Worm (Caenorhabditis elegans): ENCODE results near the gene C14C11.1.

C14C11.1 gene

ce11 chrV:5628014-5628413 is 35.4 kb upstream of the C14C11.1 start:
- TF ChIP-seq ceh-43 (GFP tag; optimal IDR thresholded peaks at IDR 0.05) (no peak), bed-3 (GFP tag; optimal IDR thresholded peaks at IDR 0.05) (no peak), ceh-39 (tag; optimal IDR thresholded peaks at IDR 0.05) (no peak), unc-62 (GFP tag; optimal IDR thresholded peaks at IDR 0.05) (no peak), ces-1 (GFP tag; optimal IDR thresholded peaks at IDR 0.05) (no peak), mep-1 (tag; optimal IDR thresholded peaks at IDR 0.05) (no peak), lin-32 (GFP tag; optimal IDR thresholded peaks at IDR 0.05) (no peak), unc-120 (tag; optimal IDR thresholded peaks at IDR 0.05; ENCODE audit: poor library complexity, severe bottlenecking) (no peak), lsy-2 (tag; optimal IDR thresholded peaks at IDR 0.05) (no peak), sem-2 (GFP tag; optimal IDR thresholded peaks at IDR 0.05) (no peak), snpc-4 (tag; optimal IDR thresholded peaks at IDR 0.05) (no peak), flh-1 (GFP tag; optimal IDR thresholded peaks at IDR 0.05) (no peak), cnd-1 (tag; optimal IDR thresholded peaks at IDR 0.05) (no peak), M03D4.4 (tag; optimal IDR thresholded peaks at IDR 0.05) (no peak)

ce11 chrV:5630792-5631191 is 32.6 kb upstream of the C14C11.1 start, which contains the start of gene acy-4:
acy-4 (minus strand) TSS chrV:5630892.
- TF ChIP-seq ztf-11 (tag; optimal IDR thresholded peaks at IDR 0.05) (no peak), ceh-83 (GFP tag; optimal IDR thresholded peaks at IDR 0.05) (no peak), ces-1 (GFP tag; optimal IDR thresholded peaks at IDR 0.05) (no peak), nhr-2 (tag; optimal IDR thresholded peaks at IDR 0.05) (no peak), zip-8 (tag; optimal IDR thresholded peaks at IDR 0.05) (no peak), unc-62 (GFP tag; optimal IDR thresholded peaks at IDR 0.05) (no peak), pha-4 (tag; optimal IDR thresholded peaks at IDR 0.05) (no peak), nhr-237 (tag; optimal IDR thresholded peaks at IDR 0.05) (no peak), blmp-1 (tag; optimal IDR thresholded peaks at IDR 0.05) (no peak), lin-13 (tag; optimal IDR thresholded peaks at IDR 0.05) (no peak), mls-2 (tag; optimal IDR thresholded peaks at IDR 0.05) (no peak), flh-1 (GFP tag; optimal IDR thresholded peaks at IDR 0.05) (no peak), nhr-12 (tag; optimal IDR thresholded peaks at IDR 0.05) (no peak), nhr-28 (tag; optimal IDR thresholded peaks at IDR 0.05) (no peak), ceh-43 (GFP tag; optimal IDR thresholded peaks at IDR 0.05) (no peak), elt-1 (tag; optimal IDR thresholded peaks at IDR 0.05; ENCODE audit: borderline replicate concordance, insufficient read depth) (no peak)

DNA sequence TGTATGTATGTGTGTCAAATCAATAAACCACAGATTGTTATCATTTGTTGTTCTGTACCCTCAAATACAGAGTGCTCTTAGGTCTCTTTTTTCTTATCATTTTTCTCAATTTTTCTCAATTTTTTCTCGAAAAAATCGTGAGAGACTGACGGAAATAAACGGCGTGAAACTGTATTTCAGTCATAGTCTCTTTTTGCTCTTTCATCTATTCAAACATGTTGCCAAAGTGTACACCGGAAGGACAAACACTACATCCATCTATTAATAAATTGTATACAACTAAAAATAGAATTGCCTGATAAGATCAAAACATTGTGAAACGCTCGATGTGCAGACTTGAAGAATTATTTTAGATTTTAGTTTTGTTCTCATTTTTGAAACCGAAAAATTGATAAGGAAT is 29.0 kb upstream of the C14C11.1 start:
- TF ChIP-seq nhr-76 (tag; optimal IDR thresholded peaks at IDR 0.05) (no peak), unc-120 (tag; optimal IDR thresholded peaks at IDR 0.05; ENCODE audit: poor library complexity, severe bottlenecking) (no peak), nhr-12 (tag; optimal IDR thresholded peaks at IDR 0.05) (no peak), mls-2 (tag; optimal IDR thresholded peaks at IDR 0.05) (no peak)

DNA sequence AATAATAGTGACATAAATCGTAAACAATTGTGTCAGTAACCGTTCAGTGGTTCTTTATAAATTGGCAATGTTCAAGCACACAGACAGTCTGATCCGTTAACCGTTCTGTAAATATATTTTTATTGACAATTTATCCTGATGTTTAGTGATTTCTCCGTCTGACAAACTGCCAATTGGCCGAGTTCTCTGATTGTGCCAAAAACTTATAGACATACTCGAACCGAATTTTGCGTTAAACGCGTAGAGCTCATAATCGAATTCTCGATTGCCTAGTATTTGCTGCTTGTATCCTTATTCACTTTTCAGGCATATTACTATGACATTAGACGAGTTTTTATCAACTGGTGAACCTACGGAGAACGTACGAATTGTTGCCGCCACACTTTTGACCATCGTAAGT is 19.2 kb upstream of the C14C11.1 start, which contains the start of gene srx-117:
Gene srx-117, plus strand, starts transcription at position 301 of the 400 bp plus-strand sequence.
- TF ChIP-seq sptf-1 (tag; optimal IDR thresholded peaks at IDR 0.05) (no peak), ztf-11 (tag; optimal IDR thresholded peaks at IDR 0.05) (no peak), lin-13 (tag; optimal IDR thresholded peaks at IDR 0.05) (no peak), elt-1 (tag; optimal IDR thresholded peaks at IDR 0.05; ENCODE audit: borderline replicate concordance, insufficient read depth) (no peak), nhr-12 (tag; optimal IDR thresholded peaks at IDR 0.05) (no peak), elt-3 (tag; optimal IDR thresholded peaks at IDR 0.05) (no peak), sem-2 (GFP tag; optimal IDR thresholded peaks at IDR 0.05) (no peak), nhr-28 (tag; optimal IDR thresholded peaks at IDR 0.05) (no peak), unc-39 (tag; optimal IDR thresholded peaks at IDR 0.05) (no peak), M03D4.4 (tag; optimal IDR thresholded peaks at IDR 0.05) (no peak), flh-1 (GFP tag; optimal IDR thresholded peaks at IDR 0.05) (no peak), unc-120 (tag; optimal IDR thresholded peaks at IDR 0.05; ENCODE audit: poor library complexity, severe bottlenecking) (no peak), cnd-1 (tag; optimal IDR thresholded peaks at IDR 0.05) (no peak), hlh-1 (tag; optimal IDR thresholded peaks at IDR 0.05) (no peak), unc-62 (GFP tag; optimal IDR thresholded peaks at IDR 0.05) (no peak), drap-1 (GFP tag; optimal IDR thresholded peaks at IDR 0.05) (no peak), nhr-237 (tag; optimal IDR thresholded peaks at IDR 0.05) (no peak)

DNA sequence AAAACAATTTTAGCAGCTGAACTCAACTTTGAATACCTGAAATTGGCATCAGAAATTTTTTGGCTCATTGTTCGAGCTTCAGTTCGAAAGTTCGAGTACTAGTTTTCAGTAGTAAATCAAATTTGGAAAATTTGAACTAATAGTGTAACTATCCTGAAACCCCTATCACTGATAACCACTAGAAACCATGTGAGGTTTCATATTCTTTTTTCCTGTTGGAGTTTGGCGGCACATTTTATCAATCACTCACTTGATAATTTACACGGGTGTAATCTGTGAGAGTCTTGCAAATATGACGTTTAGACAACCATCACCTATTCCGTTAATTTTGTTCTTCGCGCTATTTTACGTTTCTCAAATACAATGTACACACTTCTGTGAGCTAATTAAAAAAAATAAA is 16.1 kb upstream of the C14C11.1 start, which contains the start of gene C14C11.4:
Gene C14C11.4, plus strand, starts transcription at position 252 of the 400 bp plus-strand sequence.
- no peak for TF ChIP-seq drap-1 (GFP tag; optimal IDR thresholded peaks at IDR 0.05)
- no peak for TF ChIP-seq unc-120 (tag; optimal IDR thresholded peaks at IDR 0.05; ENCODE audit: poor library complexity, severe bottlenecking)
- no peak for TF ChIP-seq elt-3 (tag; optimal IDR thresholded peaks at IDR 0.05)
- TF ChIP-seq ces-1 (GFP tag; optimal IDR thresholded peaks at IDR 0.05) = no peak
- no peak for TF ChIP-seq lsy-2 (tag; optimal IDR thresholded peaks at IDR 0.05)
- no peak for TF ChIP-seq sem-2 (GFP tag; optimal IDR thresholded peaks at IDR 0.05)
- no peak for TF ChIP-seq nhr-237 (tag; optimal IDR thresholded peaks at IDR 0.05)
- no peak for TF ChIP-seq ceh-83 (GFP tag; optimal IDR thresholded peaks at IDR 0.05)
- no peak for TF ChIP-seq hlh-1 (tag; optimal IDR thresholded peaks at IDR 0.05)
- TF ChIP-seq pha-4 (tag; optimal IDR thresholded peaks at IDR 0.05) = no peak
- TF ChIP-seq nhr-76 (tag; optimal IDR thresholded peaks at IDR 0.05) = no peak
- no peak for TF ChIP-seq elt-1 (tag; optimal IDR thresholded peaks at IDR 0.05; ENCODE audit: borderline replicate concordance, insufficient read depth)
- TF ChIP-seq nhr-28 (tag; optimal IDR thresholded peaks at IDR 0.05) = no peak

Data from whole organism, mixed stage, embryonic.